Worm (Caenorhabditis elegans) whole organism, young adult: ENCODE results near the gene C45G9.8.
A peak's percentile ranks its signal among the peaks of the same experiment; 100 is the strongest.

Source experiments
- B0261.1 ChIP-seq: sonication (generic microtip); optimal IDR thresholded peaks from 2 replicates; lab custom pipeline; 2016; ENCODE audit warnings: mild to moderate bottlenecking, missing genetic modification characterization, moderate library complexity, missing compliant biosample characterization
- B0336.3 ChIP-seq: fragments of 200-800 bp; sonication (Bioruptor generic); IDR thresholded peaks from 2 replicates; pipeline ENCODE4 v1.3.6; 2022; ENCODE audit warnings: missing genetic modification characterization, missing compliant biosample characterization
- F10E7.11 ChIP-seq: sonication (generic microtip); optimal IDR thresholded peaks from 2 replicates; lab custom pipeline; 2017; ENCODE audit warnings: mild to moderate bottlenecking, missing genetic modification characterization, moderate library complexity, missing compliant biosample characterization
- F23B12.7 ChIP-seq: sonication (generic microtip); optimal IDR thresholded peaks from 2 replicates; lab custom pipeline; 2017; ENCODE audit warnings: missing genetic modification characterization, mild to moderate bottlenecking, missing compliant biosample characterization, antibody characterized with exemption, moderate library complexity; ENCODE audit not compliant: insufficient read depth
- F37B4.10 ChIP-seq: fragments of 200-800 bp; sonication (Bioruptor generic); IDR thresholded peaks from 2 replicates; pipeline ENCODE4 v1.3.6; 2022; ENCODE audit warnings: missing genetic modification characterization, missing compliant biosample characterization
- F57A8.1 ChIP-seq: fragments of 200-800 bp; sonication (Bioruptor generic); optimal IDR thresholded peaks from 2 replicates; lab custom pipeline; 2018; ENCODE audit warnings: mild to moderate bottlenecking, missing genetic modification characterization, moderate library complexity, missing compliant biosample characterization
- K11D2.4 ChIP-seq: fragments of 200-800 bp; sonication (Bioruptor generic); IDR thresholded peaks from 2 replicates; pipeline ENCODE4 v1.3.6; 2022; ENCODE audit warnings: missing genetic modification reagents, missing genetic modification characterization, missing compliant biosample characterization
- T07F8.4 ChIP-seq: sonication (generic microtip); optimal IDR thresholded peaks from 2 replicates; lab custom pipeline; 2016; ENCODE audit warnings: mild to moderate bottlenecking, missing genetic modification characterization, moderate library complexity, missing compliant biosample characterization
- T26A5.8 ChIP-seq: sonication (generic microtip); optimal IDR thresholded peaks from 2 replicates; lab custom pipeline; 2016; ENCODE audit warnings: missing genetic modification characterization, missing compliant biosample characterization
- Y56A3A.18 ChIP-seq: fragments of 200-800 bp; sonication (Bioruptor generic); IDR thresholded peaks from 2 replicates; pipeline ENCODE4 v1.3.6; 2022; ENCODE audit warnings: missing genetic modification reagents, missing genetic modification characterization, missing compliant biosample characterization
- Y95B8A.8 ChIP-seq: fragments of 200-800 bp; sonication (Bioruptor generic); IDR thresholded peaks from 2 replicates; pipeline ENCODE4 v1.3.6; 2022; ENCODE audit warnings: missing genetic modification reagents, missing genetic modification characterization, missing compliant biosample characterization
- ZK185.1 ChIP-seq: sonication (generic microtip); optimal IDR thresholded peaks from 2 replicates; lab custom pipeline; 2016; ENCODE audit warnings: mild to moderate bottlenecking, missing genetic modification characterization, missing compliant biosample characterization; ENCODE audit not compliant: poor library complexity, severe bottlenecking
- akir-1 ChIP-seq: fragments of 200-800 bp; sonication (Bioruptor generic); optimal IDR thresholded peaks from 2 replicates; lab custom pipeline; 2018; ENCODE audit warnings: mild to moderate bottlenecking, missing genetic modification characterization, moderate library complexity, missing compliant biosample characterization
- attf-3 ChIP-seq: fragments of 200-800 bp; sonication (Bioruptor generic); conservative IDR thresholded peaks from 2 replicates; pipeline ENCODE4 v1.3.6; 2022; ENCODE audit warnings: missing genetic modification reagents, missing genetic modification characterization, missing compliant biosample characterization
- attf-6 ChIP-seq: fragments of 200-800 bp; sonication (Bioruptor generic); IDR thresholded peaks from 2 replicates; pipeline ENCODE4 v1.3.6; 2022; ENCODE audit warnings: missing genetic modification reagents, missing genetic modification characterization, missing compliant biosample characterization
- ceh-100 ChIP-seq: fragments of 200-800 bp; sonication (Bioruptor generic); IDR thresholded peaks from 2 replicates; pipeline ENCODE4 v1.3.6; 2022; ENCODE audit warnings: missing genetic modification reagents, missing genetic modification characterization, missing compliant biosample characterization
- ceh-27 ChIP-seq: fragments of 200-800 bp; sonication (Bioruptor generic); optimal IDR thresholded peaks from 2 replicates; lab custom pipeline; 2018; ENCODE audit warnings: mild to moderate bottlenecking, missing genetic modification characterization, moderate library complexity, missing compliant biosample characterization
- ceh-79 ChIP-seq: sonication (generic microtip); optimal IDR thresholded peaks from 2 replicates; lab custom pipeline; 2017; ENCODE audit warnings: mild to moderate bottlenecking, missing genetic modification characterization, missing compliant biosample characterization
- dox-1 ChIP-seq: fragments of 200-800 bp; sonication (Bioruptor generic); IDR thresholded peaks from 2 replicates; pipeline ENCODE4 v1.3.6; 2022; ENCODE audit warnings: missing genetic modification reagents, missing genetic modification characterization, missing compliant biosample characterization
- dpff-1 ChIP-seq: sonication (generic microtip); optimal IDR thresholded peaks from 2 replicates; lab custom pipeline; 2017; ENCODE audit warnings: mild to moderate bottlenecking, missing genetic modification characterization, missing compliant biosample characterization
- egrh-3 ChIP-seq: fragments of 200-800 bp; sonication (Bioruptor generic); IDR thresholded peaks from 2 replicates; pipeline ENCODE4 v1.3.6; 2022; ENCODE audit warnings: missing genetic modification reagents, missing genetic modification characterization, missing compliant biosample characterization
- fkh-3 ChIP-seq: sonication (generic microtip); optimal IDR thresholded peaks from 2 replicates; lab custom pipeline; 2016; ENCODE audit warnings: mild to moderate bottlenecking, missing genetic modification characterization, missing compliant biosample characterization
- hrde-1 ChIP-seq: sonication (generic microtip); optimal IDR thresholded peaks from 2 replicates; lab custom pipeline; 2016; ENCODE audit warnings: missing genetic modification characterization, mild to moderate bottlenecking, missing compliant biosample characterization, moderate library complexity, missing genotype, missing genetic modification reagents, borderline replicate concordance
- lag-1 ChIP-seq: fragments of 200-800 bp; sonication (Bioruptor generic); IDR thresholded peaks from 2 replicates; pipeline ENCODE4 v1.3.6; 2022; ENCODE audit warnings: missing genetic modification reagents, missing genetic modification characterization, missing compliant biosample characterization
- let-526 ChIP-seq: fragments of 200-800 bp; sonication (Bioruptor generic); IDR thresholded peaks from 2 replicates; pipeline ENCODE4 v1.3.6; 2022; ENCODE audit warnings: missing genetic modification reagents, missing genetic modification characterization, missing compliant biosample characterization
- lin-35 ChIP-seq, 3 experiments: fragments of 150-350 bp in 2 of 3; sonication (generic microtip) in 1 of 3; optimal IDR thresholded peaks; 2 replicates each; lab custom pipeline; 2014 to 2018; ENCODE audit warnings: missing biosample characterization in 3 of 3, missing genetic modification characterization in 3 of 3, missing genetic modification reagents in 3 of 3
- madf-3 ChIP-seq: fragments of 200-800 bp; sonication (Bioruptor generic); IDR thresholded peaks from 2 replicates; pipeline ENCODE4 v1.3.6; 2022; ENCODE audit warnings: missing genetic modification reagents, missing genetic modification characterization, missing compliant biosample characterization
- mel-28 ChIP-seq: sonication (generic microtip); optimal IDR thresholded peaks from 2 replicates; lab custom pipeline; 2016; ENCODE audit warnings: borderline replicate concordance, mild to moderate bottlenecking, missing genetic modification characterization, missing compliant biosample characterization
- mes-4 ChIP-seq: sonication (generic microtip); optimal IDR thresholded peaks from 2 replicates; lab custom pipeline; 2016; ENCODE audit warnings: missing genotype, missing genetic modification characterization, missing compliant biosample characterization
- mxl-1 ChIP-seq: sonication (generic microtip); optimal IDR thresholded peaks from 2 replicates; lab custom pipeline; 2016; ENCODE audit warnings: missing genetic modification characterization, missing compliant biosample characterization
- nfya-2 ChIP-seq: fragments of 200-800 bp; sonication (Bioruptor generic); IDR thresholded peaks from 2 replicates; pipeline ENCODE4 v1.3.6; 2022; ENCODE audit warnings: missing genetic modification reagents, missing genetic modification characterization, missing compliant biosample characterization
- nhr-120 ChIP-seq: fragments of 200-800 bp; sonication (Bioruptor generic); IDR thresholded peaks from 2 replicates; pipeline ENCODE4 v1.3.6; 2022; ENCODE audit warnings: missing genetic modification characterization, missing compliant biosample characterization
- nhr-179 ChIP-seq: sonication (generic microtip); optimal IDR thresholded peaks from 2 replicates; lab custom pipeline; 2016; ENCODE audit warnings: mild to moderate bottlenecking, missing genetic modification characterization, missing compliant biosample characterization
- rec-8 ChIP-seq, 2 experiments: sonication (generic microtip); optimal IDR thresholded peaks; 2 replicates each; lab custom pipeline; 2016; ENCODE audit warnings: mild to moderate bottlenecking in 2 of 2, missing genetic modification characterization in 2 of 2, missing genetic modification reagents in 2 of 2, missing genotype in 2 of 2, missing biosample characterization in 1 of 2, missing compliant biosample characterization in 1 of 2, moderate library complexity in 1 of 2
- rpc-1 ChIP-seq, 2 experiments: fragments of 150-350 bp in 1 of 2; sonication (generic microtip) in 1 of 2; optimal IDR thresholded peaks; 2 replicates each; lab custom pipeline; 2014 to 2018; ENCODE audit warnings: missing biosample characterization in 1 of 2, missing genetic modification characterization in 1 of 2, missing genetic modification reagents in 1 of 2, missing genotype in 1 of 2
- snpc-1.1 ChIP-seq: sonication (generic microtip); optimal IDR thresholded peaks from 2 replicates; lab custom pipeline; 2017; ENCODE audit warnings: missing genetic modification characterization, mild to moderate bottlenecking, missing compliant biosample characterization, antibody characterized with exemption, moderate library complexity, missing genotype, missing genetic modification reagents; ENCODE audit not compliant: insufficient read depth
- snpc-3.4 ChIP-seq: sonication (generic microtip); optimal IDR thresholded peaks from 2 replicates; lab custom pipeline; 2017; ENCODE audit warnings: missing genetic modification characterization, mild to moderate bottlenecking, missing compliant biosample characterization, antibody characterized with exemption, moderate library complexity, missing genotype, missing genetic modification reagents
- somi-1 ChIP-seq: fragments of 200-800 bp; sonication (Bioruptor generic); optimal IDR thresholded peaks from 2 replicates; lab custom pipeline; 2018; ENCODE audit warnings: mild to moderate bottlenecking, missing genetic modification characterization, missing compliant biosample characterization
- sptf-2 ChIP-seq: fragments of 200-800 bp; sonication (Bioruptor generic); optimal IDR thresholded peaks from 2 replicates; lab custom pipeline; 2018; ENCODE audit warnings: mild to moderate bottlenecking, missing genetic modification characterization, missing compliant biosample characterization
- tlf-1 ChIP-seq: fragments of 200-800 bp; sonication (Bioruptor generic); optimal IDR thresholded peaks from 2 replicates; lab custom pipeline; 2018; ENCODE audit warnings: mild to moderate bottlenecking, missing genetic modification characterization, missing compliant biosample characterization
- zim-3 ChIP-seq: sonication (generic microtip); optimal IDR thresholded peaks from 2 replicates; lab custom pipeline; 2017; ENCODE audit warnings: mild to moderate bottlenecking, missing genetic modification characterization, moderate library complexity, missing compliant biosample characterization
- ztf-22 ChIP-seq: fragments of 200-800 bp; sonication (Bioruptor generic); optimal IDR thresholded peaks from 2 replicates; lab custom pipeline; 2018; ENCODE audit warnings: mild to moderate bottlenecking, missing genetic modification characterization, moderate library complexity, missing compliant biosample characterization
- ztf-25 ChIP-seq: fragments of 200-800 bp; sonication (Bioruptor generic); IDR thresholded peaks from 2 replicates; pipeline ENCODE4 v1.3.6; 2022; ENCODE audit warnings: missing genetic modification reagents, missing genetic modification characterization, missing compliant biosample characterization
- ztf-6 ChIP-seq: fragments of 200-800 bp; sonication (Bioruptor generic); IDR thresholded peaks from 2 replicates; pipeline ENCODE4 v1.3.6; 2022; ENCODE audit warnings: missing genetic modification reagents, missing genetic modification characterization, missing compliant biosample characterization

The C45G9.8 gene

ce11 chrIII:5080700-5081572, 27.5 kb upstream of the C45G9.8 start (continued):
- TF ChIP-seq nhr-179 (tag; lab: Kevin White, UChicago), result peak; percentile 19
- TF ChIP-seq F57A8.1, result no peak
- peak; percentile 86 for TF ChIP-seq tlf-1 (GFP tag; lab: Kevin White, UChicago)
- peak; percentile 36; the same call in 1 of the 2 replicates for TF ChIP-seq let-526 (GFP tag; lab: Robert Waterston, UW)
- TF ChIP-seq madf-3 (GFP tag; lab: Robert Waterston, UW), result peak; percentile 76; the same call in 1 of the 2 replicates
- TF ChIP-seq mxl-1, result peak; percentile 74
- no peak for TF ChIP-seq nhr-120
- TF ChIP-seq snpc-3.4 (tag; lab: Kevin White, UChicago), result peak; percentile 95
- TF ChIP-seq lag-1 (GFP tag; lab: Robert Waterston, UW), result no peak
- TF ChIP-seq rpc-1 (optimal IDR thresholded peaks at IDR 0.05; lab: Kevin White, UChicago), result peak; percentile 70
- TF ChIP-seq rpc-1 (tag; optimal IDR thresholded peaks at IDR 0.05; lab: Kevin White, UChicago), result peak; percentile 89
- TF ChIP-seq B0336.3 (GFP tag; lab: Robert Waterston, UW), result peak; percentile 91
- TF ChIP-seq K11D2.4 (GFP tag; lab: Robert Waterston, UW), result peak; percentile 82
- peak; percentile 93 for TF ChIP-seq hrde-1 (tag; lab: Kevin White, UChicago)
- peak; percentile 70 for TF ChIP-seq mes-4 (tag; lab: Kevin White, UChicago)
- peak; percentile 79 for TF ChIP-seq F10E7.11
- peak; percentile 95 for TF ChIP-seq ztf-25 (GFP tag; lab: Robert Waterston, UW)
- peak; percentile 40 for TF ChIP-seq T07F8.4
- peak; percentile 90 for TF ChIP-seq Y95B8A.8 (GFP tag; lab: Robert Waterston, UW)
- peak; percentile 86 for TF ChIP-seq zim-3
- TF ChIP-seq akir-1 (GFP tag; lab: Kevin White, UChicago), result no peak
- peak; percentile 39 for TF ChIP-seq somi-1 (GFP tag; lab: Kevin White, UChicago)
- TF ChIP-seq snpc-1.1 (tag; lab: Kevin White, UChicago), result peak; percentile 94
- TF ChIP-seq egrh-3 (GFP tag; lab: Robert Waterston, UW), result 0 out of 2 replicates have a peak, but pooled peaks have one; percentile 28
- TF ChIP-seq attf-3 (GFP tag; lab: Robert Waterston, UW), result peak; percentile 52; the same call in 1 of the 2 replicates
- peak; percentile 81 for TF ChIP-seq ceh-100 (GFP tag; lab: Robert Waterston, UW)
- peak; percentile 40 for TF ChIP-seq mel-28
- TF ChIP-seq ceh-27, result peak; percentile 65
- TF ChIP-seq lin-35 (GFP tag; optimal IDR thresholded peaks at IDR 0.05; lab: Kevin White, UChicago), result peak in 2 of 3 experiments; percentile 9 to 74
- 0 out of 2 replicates have a peak, but pooled peaks have one; percentile 81 for TF ChIP-seq nfya-2 (GFP tag; lab: Robert Waterston, UW)
- 0 out of 2 replicates have a peak, but pooled peaks have one; percentile 65 for TF ChIP-seq ztf-6 (GFP tag; lab: Robert Waterston, UW)
- TF ChIP-seq dpff-1 (tag; lab: Kevin White, UChicago), result no peak
- TF ChIP-seq B0261.1, result peak; percentile 75
- TF ChIP-seq fkh-3 (tag; lab: Kevin White, UChicago), result peak; percentile 92
- peak; percentile 69 for TF ChIP-seq F23B12.7 (tag; lab: Kevin White, UChicago)
- no peak for TF ChIP-seq ztf-22 (GFP tag; lab: Kevin White, UChicago)
- TF ChIP-seq dox-1, result peak; percentile 88
- peak; percentile 73 for TF ChIP-seq ceh-79
- TF ChIP-seq rec-8 (tag; optimal IDR thresholded peaks at IDR 0.05; lab: Kevin White, UChicago), result peak; percentile 57 to 90
- peak; percentile 81 for TF ChIP-seq T26A5.8 (tag; lab: Kevin White, UChicago)
- TF ChIP-seq attf-6 (GFP tag; lab: Robert Waterston, UW), result peak; percentile 70
- TF ChIP-seq sptf-2 (GFP tag; lab: Kevin White, UChicago), result peak; percentile 42
- peak; percentile 83 for TF ChIP-seq Y56A3A.18
- TF ChIP-seq F37B4.10 (GFP tag; lab: Robert Waterston, UW), result 0 out of 2 replicates have a peak, but pooled peaks have one; percentile 73
- TF ChIP-seq ZK185.1 (tag; lab: Kevin White, UChicago), result peak; percentile 93
